Worm (Caenorhabditis elegans) whole organism, L4/young adult: ENCODE data around the gene T03D8.6.

ENCODE experiments used
- W03F9.2 ChIP-seq: fragments of 150-350 bp; optimal IDR thresholded peaks from 2 replicates; lab custom pipeline; 2014; ENCODE audit warnings: missing biosample characterization, missing genetic modification characterization
- him-1 ChIP-seq: sonication (generic microtip); optimal IDR thresholded peaks from 2 replicates; lab custom pipeline; 2016; ENCODE audit warnings: missing genotype, missing genetic modification reagents, missing genetic modification characterization, missing compliant biosample characterization

DNA sequence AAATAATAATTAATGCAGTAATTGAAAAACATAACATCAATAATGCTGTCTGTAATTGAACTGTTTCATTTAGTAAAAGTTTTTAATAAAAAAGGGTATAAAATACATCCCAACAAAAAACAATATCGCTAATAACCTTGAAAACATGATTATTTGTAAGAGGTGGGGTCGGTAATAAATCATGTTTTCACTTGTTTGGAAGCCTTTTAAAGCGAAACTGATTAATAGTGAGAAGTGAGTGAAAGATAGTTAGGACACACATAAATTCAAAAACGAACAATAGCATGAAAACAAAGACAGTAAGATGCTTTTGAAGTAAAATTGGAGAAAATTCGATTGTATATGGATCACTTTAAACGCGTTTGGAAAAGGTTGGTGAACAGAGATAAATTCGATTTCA lies 41.0 kb upstream of the T03D8.6 start, which contains the start of gene try-4:
- TF ChIP-seq W03F9.2 (tag; lab: Kevin White, UChicago), result no peak
- TF ChIP-seq him-1 (tag; lab: Kevin White, UChicago), result no peak
